Worm (Caenorhabditis elegans) whole organism, late embryonic: ENCODE measurements around the gene C08G9.2.

Source experiments
- C38D4.7 ChIP-seq: fragments of 200-800 bp; sonication (Bioruptor generic); optimal IDR thresholded peaks from 2 replicates; lab custom pipeline; 2018; ENCODE audit warnings: mild to moderate bottlenecking, missing genetic modification characterization, moderate library complexity, missing compliant biosample characterization
- F13H6.1 ChIP-seq: sonication (generic microtip); optimal IDR thresholded peaks from 2 replicates; lab custom pipeline; 2016; ENCODE audit warnings: missing genetic modification characterization, missing compliant biosample characterization
- K02D7.2 ChIP-seq: sonication (generic microtip); optimal IDR thresholded peaks from 2 replicates; lab custom pipeline; 2017; ENCODE audit warnings: mild to moderate bottlenecking, missing genetic modification characterization, missing compliant biosample characterization
- K09A11.1 ChIP-seq: sonication (generic microtip); optimal IDR thresholded peaks from 2 replicates; lab custom pipeline; 2017; ENCODE audit warnings: antibody characterized with exemption, mild to moderate bottlenecking, missing genetic modification characterization, missing compliant biosample characterization; ENCODE audit not compliant: insufficient read depth
- T23F11.4 ChIP-seq: fragments of 200-800 bp; sonication (Bioruptor generic); optimal IDR thresholded peaks from 2 replicates; lab custom pipeline; 2018; ENCODE audit warnings: mild to moderate bottlenecking, missing genetic modification characterization, missing compliant biosample characterization
- ama-1 ChIP-seq: fragments of 150-350 bp; optimal IDR thresholded peaks from 2 replicates; lab custom pipeline; 2014
- ceh-14 ChIP-seq: sonication (generic microtip); optimal IDR thresholded peaks from 2 replicates; lab custom pipeline; 2016; ENCODE audit warnings: missing genotype, missing genetic modification characterization, missing compliant biosample characterization
- ceh-19 ChIP-seq: fragments of 200-800 bp; sonication (Bioruptor generic); optimal IDR thresholded peaks from 2 replicates; lab custom pipeline; 2018; ENCODE audit warnings: mild to moderate bottlenecking, missing genetic modification characterization, missing compliant biosample characterization
- ceh-2 ChIP-seq: sonication (generic microtip); optimal IDR thresholded peaks from 2 replicates; lab custom pipeline; 2016; ENCODE audit warnings: missing genotype, missing genetic modification characterization, missing compliant biosample characterization
- ceh-24 ChIP-seq: sonication (generic microtip); optimal IDR thresholded peaks from 2 replicates; lab custom pipeline; 2016; ENCODE audit warnings: mild to moderate bottlenecking, missing genetic modification characterization, missing compliant biosample characterization
- ceh-30 ChIP-seq: fragments of 150-350 bp; optimal IDR thresholded peaks from 2 replicates; lab custom pipeline; 2014; ENCODE audit warnings: missing biosample characterization, missing genetic modification characterization
- ceh-31 ChIP-seq: sonication (generic microtip); optimal IDR thresholded peaks from 2 replicates; lab custom pipeline; 2016; ENCODE audit warnings: missing genetic modification characterization, missing compliant biosample characterization
- ceh-45 ChIP-seq: fragments of 200-800 bp; sonication (Bioruptor generic); IDR thresholded peaks from 2 replicates; pipeline ENCODE4 v1.3.6; 2022; ENCODE audit warnings: missing genetic modification reagents, missing genetic modification characterization, missing compliant biosample characterization
- ceh-48 ChIP-seq: sonication (generic microtip); optimal IDR thresholded peaks from 2 replicates; lab custom pipeline; 2016; ENCODE audit warnings: missing genetic modification characterization, inconsistent platforms, missing compliant biosample characterization
- ceh-9 ChIP-seq: sonication (generic microtip); optimal IDR thresholded peaks from 2 replicates; lab custom pipeline; 2016; ENCODE audit warnings: mild to moderate bottlenecking, missing genetic modification characterization, inconsistent platforms, missing compliant biosample characterization
- che-1 ChIP-seq: sonication (generic microtip); optimal IDR thresholded peaks from 2 replicates; lab custom pipeline; 2016; ENCODE audit warnings: mild to moderate bottlenecking, missing genetic modification characterization, missing compliant biosample characterization
- elt-2 ChIP-seq: sonication (generic microtip); optimal IDR thresholded peaks from 2 replicates; lab custom pipeline; 2016; ENCODE audit warnings: missing genetic modification reagents, missing genetic modification characterization, missing compliant biosample characterization
- ets-4 ChIP-seq: sonication (generic microtip); optimal IDR thresholded peaks from 2 replicates; lab custom pipeline; 2016; ENCODE audit warnings: missing genetic modification characterization, missing compliant biosample characterization
- fax-1 ChIP-seq: sonication (generic microtip); optimal IDR thresholded peaks from 2 replicates; lab custom pipeline; 2016; ENCODE audit warnings: missing genotype, missing genetic modification characterization, missing compliant biosample characterization
- gmeb-2 ChIP-seq: sonication (generic microtip); optimal IDR thresholded peaks from 2 replicates; lab custom pipeline; 2016; ENCODE audit warnings: missing genetic modification characterization, inconsistent platforms, missing compliant biosample characterization
- hlh-13 ChIP-seq: fragments of 200-800 bp; sonication (Bioruptor generic); optimal IDR thresholded peaks from 2 replicates; lab custom pipeline; 2018; ENCODE audit warnings: mild to moderate bottlenecking, missing genetic modification characterization, missing compliant biosample characterization
- hlh-6 ChIP-seq: sonication (generic microtip); optimal IDR thresholded peaks from 2 replicates; lab custom pipeline; 2016; ENCODE audit warnings: missing genotype, missing genetic modification characterization, missing compliant biosample characterization
- lin-11 ChIP-seq: fragments of 200-800 bp; sonication (Bioruptor generic); optimal IDR thresholded peaks from 2 replicates; lab custom pipeline; 2018; ENCODE audit warnings: mild to moderate bottlenecking, missing genetic modification characterization, missing compliant biosample characterization
- madf-2 ChIP-seq: sonication (generic microtip); optimal IDR thresholded peaks from 2 replicates; lab custom pipeline; 2017; ENCODE audit warnings: missing genetic modification characterization, missing compliant biosample characterization
- mec-3 ChIP-seq: sonication (generic microtip); optimal IDR thresholded peaks from 2 replicates; lab custom pipeline; 2016; ENCODE audit warnings: borderline replicate concordance, missing genetic modification characterization, missing compliant biosample characterization
- nfya-1 ChIP-seq: sonication (generic microtip); optimal IDR thresholded peaks from 2 replicates; lab custom pipeline; 2017; ENCODE audit warnings: missing genetic modification characterization, mild to moderate bottlenecking, missing compliant biosample characterization, antibody characterized with exemption, moderate library complexity
- odd-2 ChIP-seq: sonication (generic microtip); optimal IDR thresholded peaks from 2 replicates; lab custom pipeline; 2017; ENCODE audit warnings: antibody characterized with exemption, mild to moderate bottlenecking, missing genetic modification characterization, missing compliant biosample characterization
- pha-2 ChIP-seq: sonication (generic microtip); optimal IDR thresholded peaks from 2 replicates; lab custom pipeline; 2017; ENCODE audit warnings: mild to moderate bottlenecking, missing genetic modification characterization, missing compliant biosample characterization
- pha-4 ChIP-seq: fragments of 150-350 bp; optimal IDR thresholded peaks from 2 replicates; lab custom pipeline; 2018; ENCODE audit warnings: missing biosample characterization, missing genetic modification reagents, missing genetic modification characterization
- pros-1 ChIP-seq: fragments of 150-350 bp; optimal IDR thresholded peaks from 2 replicates; lab custom pipeline; 2014; ENCODE audit warnings: missing biosample characterization, missing genetic modification reagents, missing genetic modification characterization
- rnt-1 ChIP-seq: sonication (generic microtip); optimal IDR thresholded peaks from 2 replicates; lab custom pipeline; 2016; ENCODE audit warnings: missing genetic modification characterization, missing compliant biosample characterization
- syd-9 ChIP-seq: sonication (generic microtip); optimal IDR thresholded peaks from 2 replicates; lab custom pipeline; 2016; ENCODE audit warnings: mild to moderate bottlenecking, missing genetic modification characterization, moderate library complexity, missing compliant biosample characterization
- tbx-2 ChIP-seq: sonication (generic microtip); optimal IDR thresholded peaks from 2 replicates; lab custom pipeline; 2016; ENCODE audit warnings: missing genetic modification characterization, missing compliant biosample characterization
- ttx-3 ChIP-seq: sonication (generic microtip); optimal IDR thresholded peaks from 2 replicates; lab custom pipeline; 2016; ENCODE audit warnings: missing genetic modification reagents, missing genetic modification characterization, missing compliant biosample characterization
- unc-3 ChIP-seq, 2 experiments: fragments of 200-800 bp in 1 of 2; sonication (Bioruptor generic) in 1 of 2; sonication (generic microtip) in 1 of 2; conservative IDR thresholded peaks in 1 of 2; optimal IDR thresholded peaks in 1 of 2; 2 replicates each; pipeline versions ENCODE4 v1.3.6 to Lab custom; 2016 to 2022; ENCODE audit warnings: missing compliant biosample characterization in 2 of 2, missing genetic modification characterization in 2 of 2, missing genetic modification reagents in 1 of 2
- unc-42 ChIP-seq: sonication (generic microtip); optimal IDR thresholded peaks from 2 replicates; lab custom pipeline; 2016; ENCODE audit warnings: missing genotype, missing genetic modification characterization, missing compliant biosample characterization

C08G9.2 gene

DNA sequence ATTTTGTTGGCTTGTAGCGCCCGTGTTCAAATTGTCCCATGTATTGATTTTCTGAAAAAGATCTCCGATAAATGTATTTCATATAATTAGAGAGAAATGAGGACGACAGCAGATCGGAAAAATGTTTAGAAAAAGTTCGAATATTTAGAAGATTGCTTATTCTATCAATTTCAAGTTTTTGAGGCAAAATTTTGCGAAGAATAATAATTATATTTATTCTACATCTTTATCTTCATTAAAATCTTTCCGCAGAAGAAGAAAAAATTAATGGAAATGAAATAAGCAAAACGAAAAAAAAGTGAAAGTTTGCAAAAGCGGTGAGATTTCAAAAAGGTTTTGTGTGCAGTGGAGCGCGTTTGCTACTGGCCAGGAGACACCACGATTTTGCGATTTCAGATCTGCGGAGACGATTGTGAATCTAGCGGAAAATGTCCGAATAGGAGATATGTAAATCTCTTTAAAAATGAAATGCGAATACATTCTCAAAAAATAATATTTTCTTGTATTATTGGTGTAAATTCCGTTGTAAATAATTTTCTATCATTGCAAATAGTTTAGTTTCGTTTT, 18.5 kb downstream of the C08G9.2 start, which contains the start of gene nrde-4 (continued):
- TF ChIP-seq elt-2 (tag; lab: Kevin White, UChicago) (peak; percentile 43), odd-2 (tag; lab: Kevin White, UChicago) (no peak)

DNA sequence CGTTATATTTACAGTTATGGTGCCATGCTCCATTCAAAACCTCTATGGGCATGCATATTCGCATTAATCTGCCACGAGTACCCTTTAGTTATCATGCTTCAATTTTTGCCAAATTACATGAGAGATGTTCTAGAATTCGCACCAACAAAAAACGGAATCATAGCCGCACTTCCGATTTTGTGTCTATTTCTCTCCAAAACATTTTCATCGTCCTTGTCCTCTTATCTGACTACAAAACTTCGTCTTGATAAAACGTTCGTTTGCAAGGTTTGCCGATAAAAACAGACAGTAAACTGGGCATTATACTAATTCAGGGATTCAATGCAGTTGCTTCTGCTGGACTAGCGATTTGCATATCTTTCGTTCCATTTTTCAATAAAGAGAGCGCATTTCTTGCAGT, 19.6 kb downstream of the C08G9.2 start:
- TF ChIP-seq elt-2 (tag; lab: Kevin White, UChicago) (peak; percentile 45), che-1 (no peak), unc-42 (tag; lab: Kevin White, UChicago) (no peak), C38D4.7 (GFP tag; lab: Kevin White, UChicago) (no peak), syd-9 (no peak), ceh-14 (tag; lab: Kevin White, UChicago) (no peak), ceh-2 (tag; lab: Kevin White, UChicago) (no peak)

DNA sequence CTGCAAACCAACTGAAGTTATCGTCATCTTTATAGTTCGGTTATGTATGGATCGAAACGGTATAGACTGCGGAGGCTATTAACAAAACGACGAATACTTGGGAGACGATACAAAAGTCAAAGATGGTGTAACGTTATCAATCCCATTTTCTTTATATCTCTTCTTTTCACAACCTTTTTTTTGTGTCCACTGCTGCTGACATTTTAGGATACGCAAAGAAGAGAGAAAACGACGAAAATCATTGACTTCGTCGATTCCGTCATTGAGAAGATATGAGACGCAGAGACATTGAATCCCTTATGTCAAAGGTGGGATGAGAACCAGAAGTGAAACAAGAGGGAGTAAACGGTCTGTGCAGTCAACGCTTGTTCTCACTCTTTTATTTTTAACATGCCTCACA, 21.7 kb downstream of the C08G9.2 start, which contains the start of gene cima-1:
Gene cima-1 (plus strand): TSS at position 340 of the 400 bp plus-strand sequence.
- no peak for TF ChIP-seq syd-9
- TF ChIP-seq ama-1 (lab: Kevin White, UChicago): no peak
- no peak for TF ChIP-seq hlh-13
- no peak for TF ChIP-seq ceh-31 (tag; lab: Kevin White, UChicago)
- no peak for TF ChIP-seq K02D7.2 (tag; lab: Kevin White, UChicago)
- no peak for TF ChIP-seq ceh-45 (GFP tag; lab: Robert Waterston, UW)
- TF ChIP-seq odd-2 (tag; lab: Kevin White, UChicago): no peak
- no peak for TF ChIP-seq pros-1 (tag; lab: Kevin White, UChicago)
- no peak for TF ChIP-seq lin-11
- TF ChIP-seq hlh-6: no peak
- TF ChIP-seq mec-3: no peak

DNA sequence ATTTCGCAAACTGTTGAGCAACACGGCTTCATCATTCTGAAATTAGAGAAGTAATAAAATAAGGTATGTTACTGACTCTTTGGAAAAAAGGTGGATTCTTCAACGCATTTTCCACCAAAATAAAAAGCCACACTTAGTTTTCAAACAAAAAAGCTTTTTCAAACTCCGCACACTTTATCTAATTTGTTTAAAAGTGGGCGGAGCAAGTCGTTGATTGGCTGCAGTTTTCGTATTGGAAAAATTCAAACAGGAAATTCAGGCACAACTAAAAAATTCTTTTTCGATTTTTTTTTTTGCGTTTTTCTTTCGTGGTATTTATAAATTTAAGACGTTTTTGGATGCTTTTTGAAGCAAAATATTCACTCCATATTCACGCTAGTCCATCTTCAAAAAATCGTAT, 22.3 kb downstream of the C08G9.2 start:
- TF ChIP-seq nfya-1 (peak; percentile 62), rnt-1 (no peak)

DNA sequence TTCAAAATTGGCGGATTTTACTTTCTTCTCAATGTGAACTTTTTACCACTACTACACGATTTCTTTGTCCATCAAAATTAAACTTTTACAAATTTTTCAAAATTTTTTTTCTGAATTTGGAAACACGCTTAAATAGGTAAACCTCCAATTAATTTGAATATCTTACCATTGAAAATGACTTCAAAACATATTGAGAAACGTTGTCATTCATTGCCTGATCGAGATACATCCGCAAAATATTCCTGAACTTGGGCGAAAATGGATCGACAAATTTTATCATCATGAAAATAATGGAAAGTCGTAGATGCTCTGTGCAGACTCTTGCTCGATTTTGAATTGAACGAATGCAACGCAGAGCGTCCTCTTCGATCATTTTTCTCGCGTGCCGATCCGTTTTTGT, 25.9 kb downstream of the C08G9.2 start:
- TF ChIP-seq ceh-2 (tag; lab: Kevin White, UChicago) (no peak), ceh-30 (tag; lab: Kevin White, UChicago) (no peak), madf-2 (tag; lab: Kevin White, UChicago) (no peak), ceh-19 (GFP tag; lab: Kevin White, UChicago) (no peak), pha-4 (tag; lab: Kevin White, UChicago) (no peak), fax-1 (tag; lab: Kevin White, UChicago) (no peak), ets-4 (tag; lab: Kevin White, UChicago) (no peak), elt-2 (tag; lab: Kevin White, UChicago) (no peak)

DNA sequence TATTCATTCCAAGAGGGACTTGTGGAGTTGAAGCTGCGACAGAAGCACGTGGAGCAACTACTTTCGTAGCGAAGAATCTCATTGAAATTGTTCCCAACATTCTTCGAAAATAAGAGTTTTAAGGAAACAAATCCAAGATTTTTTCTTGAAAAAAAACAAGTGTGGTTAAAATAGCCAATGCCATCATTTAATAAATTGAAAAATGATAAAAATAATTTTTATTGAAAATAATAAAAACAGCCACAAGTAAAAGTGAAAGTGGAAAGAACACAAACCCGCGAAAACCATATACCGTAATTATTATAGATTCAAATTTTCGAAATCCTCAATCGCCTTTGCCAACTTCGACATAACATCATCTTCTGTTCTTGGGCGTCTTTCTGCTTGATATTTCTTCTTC, 26.7 kb downstream of the C08G9.2 start, which contains the start of gene hmg-5:
Gene hmg-5 (minus strand): TSS at position 101 of the 400 bp plus-strand sequence.
- TF ChIP-seq ceh-24 (tag; lab: Kevin White, UChicago): no peak
- no peak for TF ChIP-seq K09A11.1
- TF ChIP-seq ets-4 (tag; lab: Kevin White, UChicago): no peak
- TF ChIP-seq tbx-2 (tag; lab: Kevin White, UChicago): no peak
- TF ChIP-seq C38D4.7 (GFP tag; lab: Kevin White, UChicago): no peak
- TF ChIP-seq T23F11.4 (GFP tag; lab: Kevin White, UChicago): no peak
- TF ChIP-seq F13H6.1: no peak
- no peak for TF ChIP-seq ttx-3
- no peak for TF ChIP-seq gmeb-2 (tag; lab: Kevin White, UChicago)
- no peak for TF ChIP-seq ceh-48 (tag; lab: Kevin White, UChicago)
- no peak for TF ChIP-seq pha-2 (tag; lab: Kevin White, UChicago)
- no peak for TF ChIP-seq hlh-13
- TF ChIP-seq che-1: no peak
- no peak for TF ChIP-seq lin-11
- TF ChIP-seq unc-3 (GFP tag; conservative IDR thresholded peaks at IDR 0.05; lab: Robert Waterston, UW): no peak
- no peak for TF ChIP-seq unc-3 (tag; optimal IDR thresholded peaks at IDR 0.05; lab: Kevin White, UChicago)
- TF ChIP-seq ceh-9 (tag; lab: Kevin White, UChicago): no peak
